Worm (Caenorhabditis elegans): ENCODE measurements around the gene Y110A2AL.7.

DNA sequence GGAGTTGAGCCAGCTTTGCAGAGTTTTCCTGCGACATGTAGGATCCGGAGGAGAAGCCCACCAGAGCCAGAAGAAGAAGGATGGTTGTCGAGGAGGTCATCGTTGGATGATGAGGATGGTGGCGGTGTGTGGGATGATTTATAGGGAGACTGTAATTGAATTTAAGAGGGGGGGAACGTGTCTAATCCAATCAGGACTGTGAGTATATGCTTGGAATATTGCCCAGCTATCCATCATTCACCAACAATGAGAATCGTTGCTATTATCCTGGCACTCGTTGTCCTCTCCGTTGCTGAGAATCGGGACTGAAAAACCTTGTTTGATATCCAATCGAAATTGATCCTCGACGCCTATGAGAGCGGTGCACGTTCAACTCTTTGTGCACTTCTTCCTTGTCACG is 16.9 kb downstream of the Y110A2AL.7 start, which contains the start of gene K12H6.5:
- TF ChIP-seq ham-2 (GFP tag; optimal IDR thresholded peaks at IDR 0.05) (no peak), snpc-4 (tag; optimal IDR thresholded peaks at IDR 0.05) (no peak), nhr-12 (tag; optimal IDR thresholded peaks at IDR 0.05) (no peak), lin-32 (GFP tag; optimal IDR thresholded peaks at IDR 0.05) (no peak), ztf-11 (tag; optimal IDR thresholded peaks at IDR 0.05) (no peak), nhr-2 (tag; optimal IDR thresholded peaks at IDR 0.05) (no peak), unc-62 (GFP tag; optimal IDR thresholded peaks at IDR 0.05) (no peak), blmp-1 (tag; optimal IDR thresholded peaks at IDR 0.05) (no peak), ceh-83 (GFP tag; optimal IDR thresholded peaks at IDR 0.05) (no peak), cnd-1 (tag; optimal IDR thresholded peaks at IDR 0.05) (no peak), pha-4 (tag; optimal IDR thresholded peaks at IDR 0.05) (no peak)
